Worm (Caenorhabditis elegans): Measurements from ENCODE around the gene Y22D7AL.6.
A peak's percentile ranks its signal among the peaks of the same experiment; 100 is the strongest.

Gene Y22D7AL.6

DNA sequence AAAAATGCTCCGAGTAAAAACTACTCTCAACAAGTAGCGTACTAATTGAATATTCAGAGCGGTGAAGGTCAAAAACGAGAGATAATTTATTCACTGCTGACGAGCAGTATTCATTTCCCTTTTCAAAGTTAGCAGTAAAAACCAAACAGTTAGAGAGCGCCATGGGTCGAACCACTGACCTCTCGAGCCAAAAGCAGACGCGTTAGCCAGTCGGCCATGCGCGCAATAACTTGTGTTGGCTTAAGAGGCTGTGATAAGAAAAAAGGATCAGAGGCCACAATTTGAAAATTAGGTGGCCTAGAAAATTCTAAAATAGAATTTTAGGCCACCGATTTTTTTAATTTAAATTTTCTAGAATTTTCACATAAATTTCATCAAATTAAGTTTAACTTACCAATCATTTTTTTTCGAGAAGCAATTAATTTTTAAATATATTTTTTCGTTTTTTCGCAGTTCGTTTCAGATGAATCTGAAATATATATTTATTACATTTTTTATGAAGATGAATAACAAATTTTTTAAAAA is 4.0 kb upstream of the Y22D7AL.6 start, which contains the start of gene sms-3 (continued):
- TF ChIP-seq lin-29 (GFP tag; IDR thresholded peaks at IDR 0.05) (no peak), lin-13 (GFP tag; optimal IDR thresholded peaks at IDR 0.05) (peak; percentile 82), madf-9 (GFP tag; conservative IDR thresholded peaks at IDR 0.05) (peak; percentile 43; the same call in 1 of the 2 replicates), F26F4.8 (GFP tag; conservative IDR thresholded peaks at IDR 0.05) (peak; percentile 84; the same call in 1 of the 2 replicates), mes-2 (tag; optimal IDR thresholded peaks at IDR 0.05; ENCODE audit: poor library complexity, severe bottlenecking) (peak; percentile 68), R02D3.7 (tag; optimal IDR thresholded peaks at IDR 0.05) (no peak), nhr-42 (GFP tag; IDR thresholded peaks at IDR 0.05) (no peak), F49E8.2 (tag; optimal IDR thresholded peaks at IDR 0.05; ENCODE audit: borderline replicate concordance) (peak; percentile 30), spr-1 (tag; optimal IDR thresholded peaks at IDR 0.05) (peak; percentile 29), Y105C5A.15 (GFP tag; IDR thresholded peaks at IDR 0.05) (peak; percentile 79; the same call in 1 of the 2 replicates), Y5F2A.4 (GFP tag; optimal IDR thresholded peaks at IDR 0.05) (no peak), lin-1 (GFP tag; IDR thresholded peaks at IDR 0.05) (no peak), Y48G9A.11 (GFP tag; IDR thresholded peaks at IDR 0.05) (peak; percentile 83), nhr-11 (tag; optimal IDR thresholded peaks at IDR 0.05) (no peak), fkh-10 (GFP tag; optimal IDR thresholded peaks at IDR 0.05) (no peak), unc-62 (GFP tag; optimal IDR thresholded peaks at IDR 0.05 in 1 of 2) (no peak), unc-62 (tag; optimal IDR thresholded peaks at IDR 0.05) (no peak), dmd-9 (GFP tag; IDR thresholded peaks at IDR 0.05) (peak; percentile 23; the same call in 1 of the 2 replicates), daf-12 (tag; optimal IDR thresholded peaks at IDR 0.05) (no peak), duxl-1 (tag; optimal IDR thresholded peaks at IDR 0.05; ENCODE audit: poor library complexity) (peak; percentile 61), nhr-111 (GFP tag; optimal IDR thresholded peaks at IDR 0.05) (peak; percentile 29), Y75B8A.6 (GFP tag; IDR thresholded peaks at IDR 0.05) (peak; percentile 78; the same call in 1 of the 2 replicates), nhr-76 (tag; optimal IDR thresholded peaks at IDR 0.05) (no peak), mxl-3 (GFP tag; optimal IDR thresholded peaks at IDR 0.05) (no peak), ceh-62 (tag; optimal IDR thresholded peaks at IDR 0.05) (no peak), fos-1 (tag; optimal IDR thresholded peaks at IDR 0.05) (no peak), ceh-32 (tag; optimal IDR thresholded peaks at IDR 0.05; ENCODE audit: poor library complexity) (no peak), lin-39 (tag; optimal IDR thresholded peaks at IDR 0.05) (no peak), nhr-102 (tag; optimal IDR thresholded peaks at IDR 0.05) (no peak), dmd-6 (GFP tag; IDR thresholded peaks at IDR 0.05) (peak; percentile 41), snpc-1.2 (GFP tag; IDR thresholded peaks at IDR 0.05) (peak; percentile 63), aly-2 (tag; optimal IDR thresholded peaks at IDR 0.05) (no peak), ceh-82 (tag; optimal IDR thresholded peaks at IDR 0.05) (no peak), hmg-1.1 (GFP tag; IDR thresholded peaks at IDR 0.05) (0 out of 2 replicates have a peak, but pooled peaks have one; percentile 23), pqm-1 (tag; optimal IDR thresholded peaks at IDR 0.05) (no peak), rbr-2 (tag; optimal IDR thresholded peaks at IDR 0.05) (no peak), daf-16 (GFP tag; optimal IDR thresholded peaks at IDR 0.05) (peak in 1 of 2 experiments; percentile 48), daf-16 (tag; optimal IDR thresholded peaks at IDR 0.05) (peak; percentile 44), ama-1 (optimal IDR thresholded peaks at IDR 0.05) (no peak), dmd-8 (GFP tag; IDR thresholded peaks at IDR 0.05) (peak; percentile 73), gei-8 (GFP tag; optimal IDR thresholded peaks at IDR 0.05) (no peak), arid-1 (GFP tag; conservative IDR thresholded peaks at IDR 0.05) (peak; percentile 58; the same call in 1 of the 2 replicates), cey-2 (tag; optimal IDR thresholded peaks at IDR 0.05; ENCODE audit: borderline replicate concordance, insufficient read depth) (no peak), spr-3 (GFP tag; optimal IDR thresholded peaks at IDR 0.05) (no peak), D1046.2 (GFP tag; IDR thresholded peaks at IDR 0.05) (no peak), set-16 (GFP tag; IDR thresholded peaks at IDR 0.05) (no peak), F37D6.2 (tag; optimal IDR thresholded peaks at IDR 0.05) (no peak), nhr-10 (tag; optimal IDR thresholded peaks at IDR 0.05) (no peak), saeg-2 (GFP tag; IDR thresholded peaks at IDR 0.05) (no peak), ZK337.2 (GFP tag; IDR thresholded peaks at IDR 0.05) (peak; percentile 75), ceh-44 (GFP tag; IDR thresholded peaks at IDR 0.05) (0 out of 2 replicates have a peak, but pooled peaks have one; percentile 9)
